Worm (Caenorhabditis elegans): ENCODE measurements around the gene F10E7.2.

F10E7.2 gene

DNA sequence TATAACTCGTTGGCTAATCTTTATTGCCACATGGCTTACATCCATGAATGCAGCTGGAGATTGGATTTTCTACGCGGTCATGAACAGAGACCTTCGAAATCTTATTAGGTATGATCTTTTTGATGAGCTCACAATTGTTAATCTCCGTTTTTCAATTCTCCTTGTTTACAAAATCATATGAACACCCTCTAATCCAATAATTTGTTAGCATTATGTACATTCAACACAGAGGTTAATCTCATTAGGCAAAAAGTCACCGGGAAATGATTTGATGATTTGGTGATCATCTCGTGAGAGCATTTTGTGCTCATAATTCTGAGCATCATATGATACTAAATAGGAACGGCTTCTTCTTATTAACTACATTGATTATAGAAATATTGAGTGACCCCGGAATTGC lies 24.2 kb downstream of the F10E7.2 start:
- no peak for TF ChIP-seq zfh-2 (GFP tag; conservative IDR thresholded peaks at IDR 0.05)
- TF ChIP-seq ztf-22 (GFP tag; optimal IDR thresholded peaks at IDR 0.05), result no peak

DNA sequence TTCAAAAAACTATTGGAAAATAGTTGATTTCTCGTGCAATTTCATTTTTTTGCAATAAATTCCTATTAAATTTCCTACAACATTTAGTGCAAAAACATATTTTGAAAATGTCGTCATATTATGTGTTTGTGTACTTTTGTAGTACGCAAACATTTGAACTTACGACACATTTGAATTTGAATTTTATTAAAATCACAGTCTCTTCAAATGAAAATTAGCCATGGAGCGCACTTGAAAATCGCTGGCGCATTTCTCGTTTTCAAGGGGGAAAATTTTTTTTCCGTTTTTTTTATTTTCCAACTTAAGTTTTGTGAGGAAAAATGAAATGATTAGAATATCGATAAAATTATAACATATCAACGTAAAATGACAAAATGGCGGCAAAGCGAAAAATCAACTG lies 25.5 kb downstream of the F10E7.2 start:
- TF ChIP-seq ZK185.1 (tag; optimal IDR thresholded peaks at IDR 0.05; ENCODE audit: poor library complexity, severe bottlenecking), result peak; percentile 35
- TF ChIP-seq madf-8 (GFP tag; conservative IDR thresholded peaks at IDR 0.05), result peak; percentile 70
- TF ChIP-seq lin-40 (tag; optimal IDR thresholded peaks at IDR 0.05), result peak; percentile 27
- TF ChIP-seq attf-5 (GFP tag; optimal IDR thresholded peaks at IDR 0.05), result peak; percentile 68
- TF ChIP-seq attf-3 (GFP tag; conservative IDR thresholded peaks at IDR 0.05), result peak; percentile 31; the same call in 1 of the 2 replicates
- TF ChIP-seq ceh-27 (GFP tag; optimal IDR thresholded peaks at IDR 0.05), result no peak
- peak; percentile 70 for TF ChIP-seq F49E8.2 (tag; optimal IDR thresholded peaks at IDR 0.05; ENCODE audit: insufficient read depth)
- no peak for TF ChIP-seq nfya-2 (GFP tag; IDR thresholded peaks at IDR 0.05)
- peak; percentile 55 for TF ChIP-seq tlf-1 (GFP tag; optimal IDR thresholded peaks at IDR 0.05)
- TF ChIP-seq him-1 (tag; optimal IDR thresholded peaks at IDR 0.05), result peak; percentile 75
- peak; percentile 78 for TF ChIP-seq snpc-3.4 (tag; optimal IDR thresholded peaks at IDR 0.05)
- peak; percentile 61 for TF ChIP-seq F33H1.4 (GFP tag; IDR thresholded peaks at IDR 0.05)
- TF ChIP-seq ztf-18 (tag; optimal IDR thresholded peaks at IDR 0.05), result peak; percentile 91
- peak; percentile 73 for TF ChIP-seq snpc-1.3 (tag; optimal IDR thresholded peaks at IDR 0.05; ENCODE audit: insufficient read depth)
- TF ChIP-seq F23B12.7 (tag; optimal IDR thresholded peaks at IDR 0.05; ENCODE audit: insufficient read depth), result peak; percentile 34
- no peak for TF ChIP-seq dox-1 (GFP tag; IDR thresholded peaks at IDR 0.05)
- peak in 1 of 3 experiments; percentile 76 for TF ChIP-seq lin-35 (GFP tag; optimal IDR thresholded peaks at IDR 0.05)
- TF ChIP-seq D2030.7 (GFP tag; IDR thresholded peaks at IDR 0.05), result peak; percentile 60
- no peak for TF ChIP-seq mel-28 (tag; optimal IDR thresholded peaks at IDR 0.05; ENCODE audit: borderline replicate concordance)
- peak; percentile 53; the same call in 1 of the 2 replicates for TF ChIP-seq hmg-1.2 (GFP tag; IDR thresholded peaks at IDR 0.05)
- peak; percentile 18 for TF ChIP-seq snpc-4 (GFP tag; optimal IDR thresholded peaks at IDR 0.05)
- peak in 2 of 4 experiments; percentile 28 to 32 for TF ChIP-seq snpc-4 (tag; optimal IDR thresholded peaks at IDR 0.05)
- peak; percentile 65 for TF ChIP-seq snpc-1.1 (tag; optimal IDR thresholded peaks at IDR 0.05; ENCODE audit: insufficient read depth)
- peak; percentile 84 for TF ChIP-seq lsl-1 (GFP tag; optimal IDR thresholded peaks at IDR 0.05)
- TF ChIP-seq hrde-1 (tag; optimal IDR thresholded peaks at IDR 0.05; ENCODE audit: borderline replicate concordance), result peak; percentile 46
- peak; percentile 61 for TF ChIP-seq B0019.2 (GFP tag; conservative IDR thresholded peaks at IDR 0.05)
- peak; percentile 51 for TF ChIP-seq xnd-1 (tag; optimal IDR thresholded peaks at IDR 0.05)
- peak; percentile 88; the same call in 1 of the 2 replicates for TF ChIP-seq mcd-1 (GFP tag; IDR thresholded peaks at IDR 0.05)
- peak; percentile 45 for TF ChIP-seq efl-1 (GFP tag; optimal IDR thresholded peaks at IDR 0.05)
- TF ChIP-seq cebp-2 (GFP tag; IDR thresholded peaks at IDR 0.05), result no peak
- peak; percentile 78 for TF ChIP-seq ceh-91 (GFP tag; IDR thresholded peaks at IDR 0.05)
- TF ChIP-seq zim-3 (tag; optimal IDR thresholded peaks at IDR 0.05), result no peak
- TF ChIP-seq K11D2.4 (GFP tag; IDR thresholded peaks at IDR 0.05), result no peak
- no peak for TF ChIP-seq ama-1 (optimal IDR thresholded peaks at IDR 0.05)
- no peak for TF ChIP-seq ama-1 (GFP tag; optimal IDR thresholded peaks at IDR 0.05)
- TF ChIP-seq ekl-4 (GFP tag; IDR thresholded peaks at IDR 0.05), result 0 out of 2 replicates have a peak, but pooled peaks have one; percentile 17
- peak; percentile 55; the same call in 1 of the 2 replicates for TF ChIP-seq ceh-100 (GFP tag; IDR thresholded peaks at IDR 0.05)
- peak; percentile 85 for TF ChIP-seq lin-54 (GFP tag; optimal IDR thresholded peaks at IDR 0.05)
